Fruit fly (Drosophila melanogaster) whole organism, embryonic: Measurements from ENCODE around the gene CG7810.
A peak's percentile ranks its signal among the peaks of the same experiment; 100 is the strongest.

Source experiments
- Abd-B ChIP-seq: fragments of 200-800 bp; sonication (Bioruptor generic); optimal IDR thresholded peaks from 2 replicates; lab custom pipeline; 2018; ENCODE audit warnings: missing biosample characterization, mild to moderate bottlenecking, missing genetic modification characterization, moderate library complexity
- CG11723 ChIP-seq: fragments of 200-800 bp; sonication (Bioruptor generic); optimal IDR thresholded peaks from 2 replicates; lab custom pipeline; 2017; ENCODE audit warnings: missing biosample characterization, mild to moderate bottlenecking, missing genetic modification characterization
- CG12104 ChIP-seq: fragments of 200-800 bp; sonication (Bioruptor generic); optimal IDR thresholded peaks from 3 replicates; lab custom pipeline; 2016; ENCODE audit warnings: missing biosample characterization, missing genetic modification characterization
- CG12236 ChIP-seq: fragments of 200-800 bp; sonication (Bioruptor generic); optimal IDR thresholded peaks from 2 replicates; lab custom pipeline; 2016; ENCODE audit warnings: missing biosample characterization, missing genetic modification characterization
- CG12299 ChIP-seq: fragments of 200-800 bp; sonication (Bioruptor generic); optimal IDR thresholded peaks from 2 replicates; lab custom pipeline; 2018; ENCODE audit warnings: missing biosample characterization, mild to moderate bottlenecking, missing genetic modification characterization
- CG12659 ChIP-seq: fragments of 200-800 bp; sonication (Bioruptor generic); optimal IDR thresholded peaks from 3 replicates; lab custom pipeline; 2017; ENCODE audit warnings: mild to moderate bottlenecking, missing biosample characterization, missing genetic modification reagents, missing genetic modification characterization
- CG12744 ChIP-seq: fragments of 200-800 bp; sonication (Bioruptor generic); optimal IDR thresholded peaks from 2 replicates; lab custom pipeline; 2016; ENCODE audit warnings: missing biosample characterization, missing genetic modification characterization
- CG12942 ChIP-seq: fragments of 200-800 bp; sonication (Bioruptor generic); optimal IDR thresholded peaks from 3 replicates; lab custom pipeline; 2016; ENCODE audit warnings: missing biosample characterization, missing genetic modification characterization
- CG13624 ChIP-seq: fragments of 200-800 bp; sonication (Bioruptor generic); optimal IDR thresholded peaks from 2 replicates; lab custom pipeline; 2016; ENCODE audit warnings: missing biosample characterization, missing genetic modification characterization
- CG14014 ChIP-seq: fragments of 200-800 bp; sonication (Bioruptor generic); IDR thresholded peaks from 2 replicates; pipeline ENCODE4 v1.3.6; 2022; ENCODE audit warnings: missing biosample characterization, missing genetic modification characterization
- CG14050 ChIP-seq: fragments of 200-800 bp; sonication (Bioruptor generic); IDR thresholded peaks from 3 replicates; pipeline ENCODE4 v1.3.6; 2022; ENCODE audit warnings: missing biosample characterization, missing genetic modification characterization
- CG15011 ChIP-seq: fragments of 200-800 bp; sonication (Bioruptor generic); optimal IDR thresholded peaks from 3 replicates; lab custom pipeline; 2018; ENCODE audit warnings: missing biosample characterization, mild to moderate bottlenecking, missing genetic modification characterization
- CG17186 ChIP-seq: fragments of 200-800 bp; sonication (Bioruptor generic); optimal IDR thresholded peaks from 3 replicates; lab custom pipeline; 2017; ENCODE audit warnings: missing biosample characterization, missing genetic modification reagents, missing genetic modification characterization
- CG18599 ChIP-seq: fragments of 200-800 bp; sonication (Bioruptor generic); optimal IDR thresholded peaks from 3 replicates; lab custom pipeline; 2017; ENCODE audit warnings: missing biosample characterization, missing genetic modification characterization, mild to moderate bottlenecking, moderate library complexity, missing genetic modification reagents
- CG2678 ChIP-seq: fragments of 200-800 bp; sonication (Bioruptor generic); optimal IDR thresholded peaks from 3 replicates; lab custom pipeline; 2019; ENCODE audit warnings: missing biosample characterization, mild to moderate bottlenecking, missing genetic modification characterization, moderate library complexity
- CG34376 ChIP-seq: fragments of 200-800 bp; sonication (Bioruptor generic); optimal IDR thresholded peaks from 2 replicates; lab custom pipeline; 2018; ENCODE audit warnings: missing biosample characterization, mild to moderate bottlenecking, missing genetic modification characterization
- CG4328 ChIP-seq: fragments of 200-800 bp; sonication (Bioruptor generic); optimal IDR thresholded peaks from 3 replicates; lab custom pipeline; 2017; ENCODE audit warnings: missing biosample characterization, missing genetic modification reagents, missing genetic modification characterization
- CG4404 ChIP-seq: fragments of 200-800 bp; sonication (Bioruptor generic); IDR thresholded peaks from 2 replicates; pipeline ENCODE4 v1.3.6; 2022; ENCODE audit warnings: missing biosample characterization, missing genetic modification characterization
- CG4730 ChIP-seq: fragments of 200-800 bp; sonication (Bioruptor generic); IDR thresholded peaks from 2 replicates; pipeline ENCODE4 v1.3.6; 2022; ENCODE audit warnings: missing biosample characterization, missing genetic modification characterization
- CG4820 ChIP-seq: fragments of 200-800 bp; sonication (Bioruptor generic); optimal IDR thresholded peaks from 3 replicates; lab custom pipeline; 2016; ENCODE audit warnings: missing biosample characterization, missing genetic modification characterization
- CG7372 ChIP-seq: fragments of 200-800 bp; sonication (Bioruptor generic); IDR thresholded peaks from 2 replicates; pipeline ENCODE4 v1.3.6; 2022; ENCODE audit warnings: missing biosample characterization, missing genetic modification characterization
- CG7786 ChIP-seq: fragments of 200-800 bp; sonication (Bioruptor generic); optimal IDR thresholded peaks from 2 replicates; lab custom pipeline; 2016; ENCODE audit warnings: missing biosample characterization, missing genetic modification characterization
- CG7987 ChIP-seq: fragments of 200-800 bp; sonication (Bioruptor generic); optimal IDR thresholded peaks from 2 replicates; lab custom pipeline; 2018; ENCODE audit warnings: missing biosample characterization, mild to moderate bottlenecking, missing genetic modification characterization, moderate library complexity
- CG8089 ChIP-seq: fragments of 200-800 bp; sonication (Bioruptor generic); optimal IDR thresholded peaks from 3 replicates; lab custom pipeline; 2016; ENCODE audit warnings: missing biosample characterization, missing genetic modification characterization
- CG9727 ChIP-seq: fragments of 200-800 bp; sonication (Bioruptor generic); optimal IDR thresholded peaks from 3 replicates; lab custom pipeline; 2017; ENCODE audit warnings: missing biosample characterization, mild to moderate bottlenecking, missing genetic modification characterization
- CG9876 ChIP-seq: fragments of 200-800 bp; sonication (Bioruptor generic); optimal IDR thresholded peaks from 2 replicates; lab custom pipeline; 2016; ENCODE audit warnings: missing biosample characterization, missing genetic modification characterization
- CoRest ChIP-seq: fragments of 200-800 bp; sonication (Bioruptor generic); optimal IDR thresholded peaks from 3 replicates; lab custom pipeline; 2018; ENCODE audit warnings: missing biosample characterization, mild to moderate bottlenecking, missing genetic modification characterization, moderate library complexity
- D19B ChIP-seq: fragments of 200-800 bp; sonication (Bioruptor generic); optimal IDR thresholded peaks from 2 replicates; lab custom pipeline; 2017; ENCODE audit warnings: missing biosample characterization, mild to moderate bottlenecking, missing genetic modification characterization
- Fer3 ChIP-seq: fragments of 200-800 bp; sonication (Bioruptor generic); optimal IDR thresholded peaks from 2 replicates; lab custom pipeline; 2018; ENCODE audit warnings: missing biosample characterization, mild to moderate bottlenecking, missing genetic modification characterization, moderate library complexity
- Hmr ChIP-seq: fragments of 200-800 bp; sonication (Bioruptor generic); optimal IDR thresholded peaks from 3 replicates; lab custom pipeline; 2017; ENCODE audit warnings: mild to moderate bottlenecking, missing biosample characterization, missing genetic modification reagents, missing genetic modification characterization
- Lpt ChIP-seq: fragments of >200 bp; optimal IDR thresholded peaks from 2 replicates; lab custom pipeline; 2018; ENCODE audit warnings: missing biosample characterization, missing genetic modification characterization
- Med ChIP-seq: fragments of 200-800 bp; sonication (Bioruptor generic); peaks from one replicate; lab custom pipeline; 2016; ENCODE audit warnings: missing biosample characterization, missing genetic modification characterization, mild to moderate bottlenecking, inconsistent platforms, moderate library complexity
- Meics ChIP-seq: fragments of 200-800 bp; sonication (Bioruptor generic); optimal IDR thresholded peaks from 2 replicates; lab custom pipeline; 2017; ENCODE audit warnings: missing biosample characterization, mild to moderate bottlenecking, missing genetic modification characterization
- NFAT ChIP-seq: fragments of 200-800 bp; sonication (Bioruptor generic); IDR thresholded peaks from 2 replicates; pipeline ENCODE4 v1.3.6; 2022; ENCODE audit warnings: missing biosample characterization, missing genetic modification characterization
- Xbp1 ChIP-seq: fragments of 200-800 bp; sonication (Bioruptor generic); optimal IDR thresholded peaks from 3 replicates; lab custom pipeline; 2016; ENCODE audit warnings: missing biosample characterization, mild to moderate bottlenecking, missing genetic modification characterization
- az2 ChIP-seq: fragments of 200-800 bp; sonication (Bioruptor generic); optimal IDR thresholded peaks from 3 replicates; lab custom pipeline; 2016; ENCODE audit warnings: missing biosample characterization, missing genetic modification characterization
- bigmax ChIP-seq: fragments of 200-800 bp; sonication (Bioruptor generic); optimal IDR thresholded peaks from 2 replicates; lab custom pipeline; 2018; ENCODE audit warnings: missing biosample characterization, mild to moderate bottlenecking, missing genetic modification characterization
- cwo ChIP-seq: fragments of 200-800 bp; sonication (Bioruptor generic); optimal IDR thresholded peaks from 3 replicates; lab custom pipeline; 2017; ENCODE audit warnings: missing biosample characterization, missing genetic modification characterization, mild to moderate bottlenecking, moderate library complexity, missing genetic modification reagents
- dmrt99B ChIP-seq: fragments of 200-800 bp; sonication (Bioruptor generic); optimal IDR thresholded peaks from 2 replicates; lab custom pipeline; 2018; ENCODE audit warnings: missing biosample characterization, mild to moderate bottlenecking, missing genetic modification characterization, moderate library complexity
- exex ChIP-seq: fragments of 200-800 bp; sonication (Bioruptor generic); optimal IDR thresholded peaks from 4 replicates; lab custom pipeline; 2018; ENCODE audit warnings: missing biosample characterization, mild to moderate bottlenecking, missing genetic modification characterization, moderate library complexity
- fd102C ChIP-seq: fragments of 200-800 bp; sonication (Bioruptor generic); optimal IDR thresholded peaks from 2 replicates; lab custom pipeline; 2018; ENCODE audit warnings: missing biosample characterization, mild to moderate bottlenecking, missing genetic modification characterization, moderate library complexity
- ftz-f1 ChIP-seq: fragments of 200-800 bp; sonication (Bioruptor generic); optimal IDR thresholded peaks from 2 replicates; lab custom pipeline; 2016; ENCODE audit warnings: missing biosample characterization, missing genetic modification characterization
- gcm ChIP-seq: fragments of 200-800 bp; sonication (Bioruptor generic); optimal IDR thresholded peaks from 2 replicates; lab custom pipeline; 2019; ENCODE audit warnings: missing biosample characterization, mild to moderate bottlenecking, missing genetic modification characterization, moderate library complexity
- kay ChIP-seq: fragments of 200-800 bp; sonication (Bioruptor generic); optimal IDR thresholded peaks from 2 replicates; lab custom pipeline; 2016; ENCODE audit warnings: missing biosample characterization, missing genetic modification characterization
- ken ChIP-seq: fragments of 200-800 bp; sonication (Bioruptor generic); IDR thresholded peaks from 3 replicates; pipeline ENCODE4 v1.3.6; 2022; ENCODE audit warnings: missing biosample characterization, missing genetic modification characterization
- lab ChIP-seq: fragments of 200-800 bp; sonication (Bioruptor generic); optimal IDR thresholded peaks from 3 replicates; lab custom pipeline; 2017; ENCODE audit warnings: missing biosample characterization, missing genetic modification characterization, mild to moderate bottlenecking, moderate library complexity, missing genetic modification reagents
- pan ChIP-seq, 4 experiments: fragments of >200 bp in 3 of 4; fragments of 200-800 bp in 1 of 4; sonication (Bioruptor generic) in 1 of 4; optimal IDR thresholded peaks in 3 of 4; IDR thresholded peaks in 1 of 4; 2 replicates each; pipeline versions ENCODE4 v1.3.6 to Lab custom; 2017 to 2022; ENCODE audit warnings: missing biosample characterization in 2 of 4, missing genetic modification characterization in 2 of 4, mixed read lengths in 1 of 4
- pho ChIP-seq: fragments of 200-800 bp; sonication (Bioruptor generic); optimal IDR thresholded peaks from 2 replicates; lab custom pipeline; 2016; ENCODE audit warnings: missing biosample characterization, missing genetic modification characterization
- row ChIP-seq: fragments of 200-800 bp; sonication (Bioruptor generic); IDR thresholded peaks from 3 replicates; pipeline ENCODE4 v1.3.6; 2022; ENCODE audit warnings: missing biosample characterization, missing genetic modification characterization
- scrt ChIP-seq: fragments of 200-800 bp; sonication (Bioruptor generic); optimal IDR thresholded peaks from 2 replicates; lab custom pipeline; 2018; ENCODE audit warnings: missing biosample characterization, mild to moderate bottlenecking, missing genetic modification characterization, moderate library complexity
- slbo ChIP-seq: fragments of 200-800 bp; sonication (Bioruptor generic); IDR thresholded peaks from 2 replicates; pipeline ENCODE4 v1.3.6; 2022; ENCODE audit warnings: missing biosample characterization, missing genetic modification characterization

Gene CG7810

DNA sequence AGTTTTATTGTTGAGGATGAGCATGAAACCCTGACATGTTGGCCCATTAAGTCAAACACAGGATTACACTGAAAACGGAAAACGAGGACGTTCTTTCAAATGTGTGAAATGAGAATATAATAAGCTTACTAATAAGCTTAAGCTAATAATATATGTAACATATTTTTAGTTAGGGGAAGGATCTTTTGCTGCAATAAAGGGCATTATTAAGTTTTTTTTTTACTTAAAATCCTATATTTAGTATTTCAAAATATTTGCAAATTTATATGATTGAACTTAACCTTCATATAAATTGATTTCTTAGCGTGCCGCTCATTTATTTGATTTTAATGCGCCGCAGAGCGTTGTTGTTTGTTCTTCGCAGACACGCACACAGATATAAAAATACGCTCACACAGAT, 22.2 kb upstream of the CG7810 start (continued):
- TF ChIP-seq exex (tag; lab: Kevin White, UChicago) (no peak), az2 (GFP tag; lab: Kevin White, UChicago) (no peak), NFAT (GFP tag; lab: Robert Waterston, UW) (no peak), Meics (GFP tag; lab: Kevin White, UChicago) (peak; percentile 54), CG2678 (tag; lab: Kevin White, UChicago) (peak; percentile 62), CG12236 (GFP tag; lab: Kevin White, UChicago) (no peak), kay (GFP tag; lab: Kevin White, UChicago) (no peak), CG11723 (GFP tag; lab: Kevin White, UChicago) (no peak), CG4404 (GFP tag; lab: Robert Waterston, UW) (no peak), row (0 out of 3 replicates have a peak, but pooled peaks have one; percentile 34), Hmr (GFP tag; lab: Kevin White, UChicago) (peak; percentile 44), Med (GFP tag; lab: Kevin White, UChicago) (peak; percentile 65), fd102C (no peak), CG13624 (no peak), CG7786 (GFP tag; lab: Kevin White, UChicago) (no peak), CG4820 (GFP tag; lab: Kevin White, UChicago) (no peak), CG17186 (GFP tag; lab: Kevin White, UChicago) (no peak), pan (optimal IDR thresholded peaks at IDR 0.05; lab: Kevin White, UChicago) (no peak), pan (GFP tag; optimal IDR thresholded peaks at IDR 0.05 in 1 of 2, IDR thresholded peaks at IDR 0.05 in 1 of 2) (no peak), CG34376 (GFP tag; lab: Kevin White, UChicago) (no peak), CG4730 (GFP tag; lab: Robert Waterston, UW) (no peak), ftz-f1 (no peak), CG14050 (GFP tag; lab: Robert Waterston, UW) (no peak), CG7987 (GFP tag; lab: Kevin White, UChicago) (no peak), CG14014 (GFP tag; lab: Robert Waterston, UW) (peak; percentile 29; the same call in 1 of the 2 replicates), bigmax (no peak), CG12104 (GFP tag; lab: Kevin White, UChicago) (no peak), lab (GFP tag; lab: Kevin White, UChicago) (peak; percentile 26), CG12744 (GFP tag; lab: Kevin White, UChicago) (no peak), ken (GFP tag; lab: Robert Waterston, UW) (no peak), CG15011 (GFP tag; lab: Kevin White, UChicago) (no peak), pho (GFP tag; lab: Kevin White, UChicago) (no peak), scrt (GFP tag; lab: Kevin White, UChicago) (peak; percentile 18), CG8089 (no peak), Lpt (GFP tag; lab: Kevin White, UChicago) (no peak), CG18599 (peak; percentile 58), CG12659 (GFP tag; lab: Kevin White, UChicago) (peak; percentile 6), CG7372 (GFP tag; lab: Robert Waterston, UW) (no peak), cwo (GFP tag; lab: Kevin White, UChicago) (peak; percentile 12), CG9727 (peak; percentile 11), CoRest (tag; lab: Kevin White, UChicago) (peak; percentile 20), dmrt99B (tag; lab: Kevin White, UChicago) (peak; percentile 33), CG12942 (GFP tag; lab: Kevin White, UChicago) (no peak), slbo (peak; percentile 31; the same call in 1 of the 2 replicates), D19B (no peak), Xbp1 (GFP tag; lab: Kevin White, UChicago) (no peak), CG4328 (GFP tag; lab: Kevin White, UChicago) (no peak), Abd-B (peak; percentile 5), CG9876 (GFP tag; lab: Kevin White, UChicago) (no peak), Fer3 (tag; lab: Kevin White, UChicago) (peak; percentile 15), CG12299 (tag; lab: Kevin White, UChicago) (no peak), gcm (GFP tag; lab: Kevin White, UChicago) (no peak)
